Fruit fly (Drosophila melanogaster) whole organism, embryonic: ENCODE results near the gene CG4338.

Experiments used
- Antp ChIP-seq: fragments of 200-800 bp; sonication (Bioruptor generic); optimal IDR thresholded peaks from 3 replicates; lab custom pipeline; 2016; ENCODE audit warnings: missing biosample characterization, missing genetic modification characterization
- B-H1 ChIP-seq: fragments of 200-800 bp; sonication (Bioruptor generic); IDR thresholded peaks from 3 replicates; pipeline ENCODE4 v1.3.6; 2022; ENCODE audit warnings: missing biosample characterization, missing genetic modification characterization
- B-H2 ChIP-seq: fragments of 200-800 bp; sonication (Bioruptor generic); optimal IDR thresholded peaks from 2 replicates; lab custom pipeline; 2018; ENCODE audit warnings: missing biosample characterization, mild to moderate bottlenecking, missing genetic modification characterization
- Bgb ChIP-seq: fragments of 200-800 bp; sonication (Bioruptor generic); IDR thresholded peaks from 2 replicates; pipeline ENCODE4 v1.3.6; 2022; ENCODE audit warnings: missing biosample characterization, missing genetic modification characterization; ENCODE audit not compliant: partially characterized antibody
- BtbVII ChIP-seq: fragments of 200-800 bp; sonication (Bioruptor generic); optimal IDR thresholded peaks from 3 replicates; lab custom pipeline; 2017; ENCODE audit warnings: missing biosample characterization, mild to moderate bottlenecking, missing genetic modification characterization
- CG10274 ChIP-seq: fragments of 200-800 bp; sonication (Bioruptor generic); optimal IDR thresholded peaks from 3 replicates; lab custom pipeline; 2017; ENCODE audit warnings: missing biosample characterization, mild to moderate bottlenecking, missing genetic modification characterization
- CG10959 ChIP-seq: fragments of 200-800 bp; sonication (Bioruptor generic); IDR thresholded peaks from 2 replicates; pipeline ENCODE4 v1.3.6; 2022; ENCODE audit warnings: missing biosample characterization, missing genetic modification characterization
- CG14050 ChIP-seq: fragments of 200-800 bp; sonication (Bioruptor generic); IDR thresholded peaks from 3 replicates; pipeline ENCODE4 v1.3.6; 2022; ENCODE audit warnings: missing biosample characterization, missing genetic modification characterization
- CG14965 ChIP-seq: fragments of 200-800 bp; sonication (Bioruptor generic); optimal IDR thresholded peaks from 2 replicates; lab custom pipeline; 2016; ENCODE audit warnings: missing biosample characterization, missing genetic modification characterization, borderline replicate concordance
- CG1603 ChIP-seq: fragments of 200-800 bp; sonication (Bioruptor generic); optimal IDR thresholded peaks from 2 replicates; lab custom pipeline; 2019; ENCODE audit warnings: missing biosample characterization, mild to moderate bottlenecking, missing genetic modification characterization, moderate library complexity
- CG1832 ChIP-seq: fragments of 200-800 bp; sonication (Bioruptor generic); optimal IDR thresholded peaks from 2 replicates; lab custom pipeline; 2017; ENCODE audit warnings: missing biosample characterization, mild to moderate bottlenecking, missing genetic modification characterization, inconsistent platforms
- CG18764 ChIP-seq: fragments of 200-800 bp; sonication (Bioruptor generic); optimal IDR thresholded peaks from 3 replicates; lab custom pipeline; 2016; ENCODE audit warnings: missing biosample characterization, missing genetic modification characterization
- CG2712 ChIP-seq: fragments of 200-800 bp; optimal IDR thresholded peaks from 3 replicates; lab custom pipeline; 2019; ENCODE audit warnings: missing biosample characterization, mild to moderate bottlenecking, missing genetic modification characterization, moderate library complexity
- CG34224 ChIP-seq: fragments of 200-800 bp; sonication (Bioruptor generic); IDR thresholded peaks from 3 replicates; pipeline ENCODE4 v1.3.6; 2022; ENCODE audit warnings: missing biosample characterization, missing genetic modification characterization; ENCODE audit not compliant: partially characterized antibody
- CG34422 ChIP-seq: fragments of 200-800 bp; sonication (Bioruptor generic); IDR thresholded peaks from 3 replicates; pipeline ENCODE4 v1.3.6; 2022; ENCODE audit warnings: missing biosample characterization, missing genetic modification characterization
- CG5245 ChIP-seq: fragments of 200-800 bp; sonication (Bioruptor generic); optimal IDR thresholded peaks from 3 replicates; lab custom pipeline; 2016; ENCODE audit warnings: missing biosample characterization, missing genetic modification characterization
- CG5953 ChIP-seq: fragments of 200-800 bp; sonication (Bioruptor generic); IDR thresholded peaks from 2 replicates; pipeline ENCODE4 v1.3.6; 2022; ENCODE audit warnings: missing biosample characterization, missing genetic modification characterization
- CG7271 ChIP-seq: fragments of 200-800 bp; sonication (Bioruptor generic); optimal IDR thresholded peaks from 2 replicates; lab custom pipeline; 2018; ENCODE audit warnings: missing biosample characterization, mild to moderate bottlenecking, missing genetic modification characterization, moderate library complexity
- CG8478 ChIP-seq: fragments of >200 bp; optimal IDR thresholded peaks from 2 replicates; lab custom pipeline; 2018
- CkIIα-i1 ChIP-seq: fragments of 200-800 bp; sonication (Bioruptor generic); IDR thresholded peaks from 2 replicates; pipeline ENCODE4 v1.3.6; 2022; ENCODE audit warnings: missing biosample characterization, missing genetic modification characterization
- Dll ChIP-seq: fragments of 200-800 bp; sonication (Bioruptor generic); IDR thresholded peaks from 4 replicates; pipeline ENCODE4 v1.3.6; 2022; ENCODE audit warnings: missing biosample characterization, missing genetic modification characterization; ENCODE audit not compliant: partially characterized antibody
- Drgx ChIP-seq: fragments of 200-800 bp; sonication (Bioruptor generic); IDR thresholded peaks from 2 replicates; pipeline ENCODE4 v1.3.6; 2022; ENCODE audit warnings: missing biosample characterization, missing genetic modification characterization
- Eip74EF ChIP-seq, 2 experiments: fragments of 200-800 bp in 1 of 2; fragments of >200 bp in 1 of 2; sonication (Bioruptor generic) in 1 of 2; optimal IDR thresholded peaks; 2 replicates each; lab custom pipeline; 2017 to 2019; ENCODE audit warnings: missing biosample characterization in 2 of 2, missing genetic modification characterization in 2 of 2, mild to moderate bottlenecking in 1 of 2, moderate library complexity in 1 of 2
- Fer1 ChIP-seq: fragments of 200-800 bp; sonication (Bioruptor generic); optimal IDR thresholded peaks from 2 replicates; lab custom pipeline; 2017; ENCODE audit warnings: missing biosample characterization, mild to moderate bottlenecking, missing genetic modification characterization
- Fer2 ChIP-seq: fragments of 200-800 bp; sonication (Bioruptor generic); optimal IDR thresholded peaks from 2 replicates; lab custom pipeline; 2018; ENCODE audit warnings: missing biosample characterization, mild to moderate bottlenecking, missing genetic modification characterization, moderate library complexity
- Myb ChIP-seq: fragments of 200-800 bp; sonication (Bioruptor generic); optimal IDR thresholded peaks from 2 replicates; lab custom pipeline; 2016; ENCODE audit warnings: missing biosample characterization, missing genetic modification characterization
- NfI ChIP-seq: fragments of 200-800 bp; sonication (Bioruptor generic); optimal IDR thresholded peaks from 3 replicates; lab custom pipeline; 2018; ENCODE audit warnings: missing biosample characterization, mild to moderate bottlenecking, missing genetic modification characterization, moderate library complexity
- Xbp1 ChIP-seq: fragments of 200-800 bp; sonication (Bioruptor generic); optimal IDR thresholded peaks from 3 replicates; lab custom pipeline; 2016; ENCODE audit warnings: missing biosample characterization, mild to moderate bottlenecking, missing genetic modification characterization
- az2 ChIP-seq: fragments of 200-800 bp; sonication (Bioruptor generic); optimal IDR thresholded peaks from 3 replicates; lab custom pipeline; 2016; ENCODE audit warnings: missing biosample characterization, missing genetic modification characterization
- dysf ChIP-seq: fragments of 200-800 bp; sonication (Bioruptor generic); IDR thresholded peaks from 3 replicates; pipeline ENCODE4 v1.3.6; 2022; ENCODE audit warnings: missing biosample characterization, missing genetic modification characterization
- ewg ChIP-seq: fragments of 200-800 bp; sonication (Bioruptor generic); optimal IDR thresholded peaks from 3 replicates; lab custom pipeline; 2017; ENCODE audit warnings: mild to moderate bottlenecking, missing biosample characterization, missing genetic modification reagents, missing genetic modification characterization
- exex ChIP-seq: fragments of 200-800 bp; sonication (Bioruptor generic); optimal IDR thresholded peaks from 4 replicates; lab custom pipeline; 2018; ENCODE audit warnings: missing biosample characterization, mild to moderate bottlenecking, missing genetic modification characterization, moderate library complexity
- fru ChIP-seq: fragments of >200 bp; optimal IDR thresholded peaks from 2 replicates; lab custom pipeline; 2017
- hkb ChIP-seq, 2 experiments: fragments of 200-800 bp in 1 of 2; fragments of >200 bp in 1 of 2; sonication (Bioruptor generic) in 1 of 2; IDR thresholded peaks in 1 of 2; optimal IDR thresholded peaks in 1 of 2; 2 replicates each; pipeline versions ENCODE4 v1.3.6 to Lab custom; 2017 to 2022; ENCODE audit warnings: missing biosample characterization in 1 of 2, missing genetic modification characterization in 1 of 2
- jigr1 ChIP-seq: fragments of 200-800 bp; sonication (Bioruptor generic); IDR thresholded peaks from 3 replicates; pipeline ENCODE4 v1.3.6; 2022; ENCODE audit warnings: missing biosample characterization, missing genetic modification characterization
- kay ChIP-seq: fragments of 200-800 bp; sonication (Bioruptor generic); optimal IDR thresholded peaks from 2 replicates; lab custom pipeline; 2016; ENCODE audit warnings: missing biosample characterization, missing genetic modification characterization
- lola ChIP-seq, 3 experiments: fragments of >200 bp in 2 of 3; fragments of 200-800 bp in 1 of 3; sonication (Bioruptor generic) in 1 of 3; optimal IDR thresholded peaks; 2 replicates each; lab custom pipeline; 2017 to 2019; ENCODE audit warnings: missing biosample characterization in 3 of 3, missing genetic modification characterization in 3 of 3, mild to moderate bottlenecking in 1 of 3, moderate library complexity in 1 of 3
- mld ChIP-seq: fragments of 200-800 bp; sonication (Bioruptor generic); IDR thresholded peaks from 3 replicates; pipeline ENCODE4 v1.3.6; 2022; ENCODE audit warnings: missing biosample characterization, missing genetic modification characterization; ENCODE audit not compliant: partially characterized antibody
- oc ChIP-seq: fragments of 200-800 bp; sonication (Bioruptor generic); optimal IDR thresholded peaks from 2 replicates; lab custom pipeline; 2018; ENCODE audit warnings: missing biosample characterization, mild to moderate bottlenecking, missing genetic modification characterization, moderate library complexity
- p53 ChIP-seq: fragments of 200-800 bp; sonication (Bioruptor generic); optimal IDR thresholded peaks from 2 replicates; lab custom pipeline; 2016; ENCODE audit warnings: missing biosample characterization, missing genetic modification characterization
- phol ChIP-seq: fragments of 200-800 bp; sonication (Bioruptor generic); optimal IDR thresholded peaks from 3 replicates; lab custom pipeline; 2018; ENCODE audit warnings: missing biosample characterization, mild to moderate bottlenecking, missing genetic modification characterization, moderate library complexity
- repo ChIP-seq: fragments of 200-800 bp; sonication (Bioruptor generic); optimal IDR thresholded peaks from 2 replicates; lab custom pipeline; 2016; ENCODE audit warnings: missing biosample characterization, missing genetic modification characterization
- sens ChIP-seq: fragments of 200-800 bp; sonication (Bioruptor generic); peaks from one replicate; lab custom pipeline; 2016; ENCODE audit warnings: missing biosample characterization, missing genetic modification characterization
- sim ChIP-seq: fragments of 200-800 bp; sonication (Bioruptor generic); IDR thresholded peaks from 2 replicates; pipeline ENCODE4 v1.3.6; 2022; ENCODE audit warnings: missing biosample characterization, missing genetic modification characterization
- slbo ChIP-seq: fragments of 200-800 bp; sonication (Bioruptor generic); IDR thresholded peaks from 2 replicates; pipeline ENCODE4 v1.3.6; 2022; ENCODE audit warnings: missing biosample characterization, missing genetic modification characterization
- tll ChIP-seq, 2 experiments: fragments of 200-800 bp in 1 of 2; fragments of >200 bp in 1 of 2; sonication (Bioruptor generic) in 1 of 2; optimal IDR thresholded peaks; 2 replicates each; lab custom pipeline; 2017 to 2019; ENCODE audit warnings: missing biosample characterization in 2 of 2, missing genetic modification characterization in 2 of 2, mild to moderate bottlenecking in 1 of 2, moderate library complexity in 1 of 2
- tna ChIP-seq: fragments of 200-800 bp; sonication (Bioruptor generic); IDR thresholded peaks from 2 replicates; pipeline ENCODE4 v1.3.6; 2022; ENCODE audit warnings: missing biosample characterization, missing genetic modification characterization; ENCODE audit not compliant: partially characterized antibody
- wor ChIP-seq: fragments of 200-800 bp; sonication (Bioruptor generic); IDR thresholded peaks from 2 replicates; pipeline ENCODE4 v1.3.6; 2022; ENCODE audit warnings: missing biosample characterization, missing genetic modification characterization
- yki ChIP-seq: fragments of >200 bp; optimal IDR thresholded peaks from 3 replicates; lab custom pipeline; 2018
- zf30C ChIP-seq: fragments of 200-800 bp; sonication (Bioruptor generic); optimal IDR thresholded peaks from 3 replicates; lab custom pipeline; 2018; ENCODE audit warnings: missing biosample characterization, mild to moderate bottlenecking, missing genetic modification characterization

Gene CG4338

dm6 chr3R:15275158-15275623 lies at the start of gene CG4338, which contains the start of gene Cp190 (continued):
- TF ChIP-seq jigr1 (GFP tag; lab: Robert Waterston, UW) (peak; percentile 93), CG1603 (tag; lab: Kevin White, UChicago) (peak; percentile 92), oc (peak; percentile 98), hkb (optimal IDR thresholded peaks at IDR 0.05; lab: Kevin White, UChicago) (no peak), hkb (GFP tag; IDR thresholded peaks at IDR 0.05; lab: Robert Waterston, UW) (peak; percentile 97), NfI (GFP tag; lab: Kevin White, UChicago) (peak; percentile 98), dysf (GFP tag; lab: Robert Waterston, UW) (peak; percentile 98), CG10959 (GFP tag; lab: Robert Waterston, UW) (peak; percentile 95), CG14965 (GFP tag; lab: Kevin White, UChicago) (no peak), sim (GFP tag; lab: Robert Waterston, UW) (peak; percentile 91), CG5953 (peak; percentile 89), CG34422 (GFP tag; lab: Robert Waterston, UW) (peak; percentile 96), B-H2 (GFP tag; lab: Kevin White, UChicago) (peak; percentile 99), zf30C (peak; percentile 59), CG18764 (peak; percentile 95), mld (GFP tag; lab: Robert Waterston, UW) (peak; percentile 45; the same call in 1 of the 3 replicates), az2 (GFP tag; lab: Kevin White, UChicago) (peak; percentile 98), BtbVII (GFP tag; lab: Kevin White, UChicago) (peak; percentile 97), fru (lab: Kevin White, UChicago) (no peak), Drgx (peak; percentile 95), phol (tag; lab: Kevin White, UChicago) (peak; percentile 100), repo (GFP tag; lab: Kevin White, UChicago) (peak; percentile 66), lola (GFP tag; optimal IDR thresholded peaks at IDR 0.05; lab: Kevin White, UChicago) (peak in 1 of 3 experiments; percentile 99), tll (GFP tag; optimal IDR thresholded peaks at IDR 0.05; lab: Kevin White, UChicago) (peak; percentile 83 to 87), slbo (GFP tag; lab: Robert Waterston, UW) (peak; percentile 97), Myb (GFP tag; lab: Kevin White, UChicago) (peak; percentile 79), B-H1 (peak; percentile 91), CG10274 (GFP tag; lab: Kevin White, UChicago) (peak; percentile 90), Fer2 (tag; lab: Kevin White, UChicago) (peak; percentile 99), Fer1 (GFP tag; lab: Kevin White, UChicago) (peak; percentile 98)

dm6 chr3R:15229329-15229876 lies 45.9 kb upstream of the CG4338 start, which contains the start of the genes Art3 and mRpS10:
Gene Art3 (minus strand): TSS chr3R:15229408.
Gene mRpS10 (plus strand): TSS chr3R:15229665.
- TF ChIP-seq CG5245 (GFP tag; lab: Kevin White, UChicago) (peak; percentile 100), CkIIα-i1 (peak; percentile 99), p53 (peak; percentile 99), ewg (GFP tag; lab: Kevin White, UChicago) (peak; percentile 100), sens (peak; percentile 100), yki (lab: Kevin White, UChicago) (no peak), CG34224 (GFP tag; lab: Robert Waterston, UW) (peak; percentile 26; the same call in 1 of the 3 replicates), CG1832 (GFP tag; lab: Kevin White, UChicago) (no peak), CG8478 (lab: Kevin White, UChicago) (no peak), exex (tag; lab: Kevin White, UChicago) (peak; percentile 99), Antp (GFP tag; lab: Kevin White, UChicago) (peak; percentile 100), CG2712 (tag; lab: Kevin White, UChicago) (peak; percentile 100), wor (GFP tag; lab: Robert Waterston, UW) (peak; percentile 100), Dll (no peak), Xbp1 (GFP tag; lab: Kevin White, UChicago) (peak; percentile 100), CG7271 (tag; lab: Kevin White, UChicago) (peak; percentile 100), Bgb (GFP tag; lab: Robert Waterston, UW) (no peak), CG14050 (GFP tag; lab: Robert Waterston, UW) (peak; percentile 100), tna (GFP tag; lab: Robert Waterston, UW) (0 out of 2 replicates have a peak, but pooled peaks have one; percentile 10), kay (peak; percentile 100), Eip74EF (GFP tag; optimal IDR thresholded peaks at IDR 0.05; lab: Kevin White, UChicago) (peak in 1 of 2 experiments; percentile 99)
